Fruit fly (Drosophila melanogaster) ovary, adult (tissue): ENCODE results near the gene Socs16D.

Experiments
- CG17801 ChIP-seq: fragments of 200-800 bp; optimal IDR thresholded peaks from 2 replicates; lab custom pipeline; 2019; ENCODE audit warnings: missing biosample characterization, mild to moderate bottlenecking, missing genetic modification characterization, moderate library complexity; ENCODE audit not compliant: partially characterized antibody

The Socs16D gene

DNA sequence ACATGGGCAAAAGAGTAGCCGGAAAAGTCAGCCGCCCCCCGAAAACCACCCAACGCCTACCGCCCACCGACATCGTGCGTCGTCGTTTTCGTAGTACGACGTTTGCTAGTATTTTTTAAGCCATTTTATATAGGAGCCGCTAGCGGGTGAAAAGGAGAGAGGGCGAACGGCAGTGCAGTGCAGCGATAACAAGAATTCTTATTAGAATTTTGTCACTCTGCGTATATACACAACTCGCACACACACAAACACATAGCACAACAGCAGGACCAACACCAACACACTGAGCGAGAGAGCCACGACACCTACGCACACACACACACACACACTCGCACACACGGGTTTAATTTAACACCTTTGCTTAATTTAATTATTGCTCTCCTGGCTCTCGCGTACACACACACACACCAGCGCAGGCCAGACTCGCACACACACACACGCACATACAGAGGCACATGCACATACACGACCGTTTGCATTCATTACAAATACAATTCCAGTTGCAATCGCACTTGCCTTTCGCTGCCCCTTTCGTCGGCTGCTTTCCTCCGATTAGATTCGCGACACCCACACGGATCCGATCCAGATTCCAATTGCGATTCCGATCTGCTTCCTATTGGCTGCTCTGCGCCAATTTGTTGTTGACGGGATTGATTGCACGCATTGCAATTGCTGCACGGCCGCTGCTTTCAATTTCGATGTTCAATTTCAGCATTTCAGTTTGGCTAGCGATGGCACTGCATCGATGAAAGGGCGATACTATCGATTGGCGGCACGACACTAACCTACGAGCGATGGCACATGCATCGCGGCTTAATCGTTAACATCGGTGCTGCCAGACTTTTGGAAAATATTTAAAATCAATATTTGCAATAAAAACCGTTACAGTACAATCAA is at the start of gene Socs16D:
Gene Socs16D, minus strand, starts transcription at position 758 of the 897 bp plus-strand sequence.
- peak; percentile 61 for TF ChIP-seq CG17801 (GFP tag; lab: Kevin White, UChicago)

DNA sequence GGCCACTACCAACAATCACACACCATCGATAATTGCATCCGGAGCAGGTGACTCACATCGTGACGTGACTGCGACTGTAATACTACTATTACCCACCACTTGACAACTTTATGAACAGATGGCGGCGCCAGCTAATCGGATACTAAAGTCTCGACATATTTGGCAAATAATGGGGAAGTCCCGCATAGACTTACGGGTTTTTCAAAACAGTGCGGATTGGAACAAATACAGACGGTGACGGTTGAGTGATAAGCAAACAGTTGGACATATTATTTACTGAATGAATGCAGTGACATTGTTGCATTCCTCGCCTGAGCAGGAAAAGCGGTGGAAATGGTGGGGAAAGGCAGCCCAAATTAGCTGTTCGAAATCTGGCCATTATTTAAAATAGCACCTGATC is 49.2 kb upstream of the Socs16D start:
- no peak for TF ChIP-seq CG17801 (GFP tag; lab: Kevin White, UChicago)

DNA sequence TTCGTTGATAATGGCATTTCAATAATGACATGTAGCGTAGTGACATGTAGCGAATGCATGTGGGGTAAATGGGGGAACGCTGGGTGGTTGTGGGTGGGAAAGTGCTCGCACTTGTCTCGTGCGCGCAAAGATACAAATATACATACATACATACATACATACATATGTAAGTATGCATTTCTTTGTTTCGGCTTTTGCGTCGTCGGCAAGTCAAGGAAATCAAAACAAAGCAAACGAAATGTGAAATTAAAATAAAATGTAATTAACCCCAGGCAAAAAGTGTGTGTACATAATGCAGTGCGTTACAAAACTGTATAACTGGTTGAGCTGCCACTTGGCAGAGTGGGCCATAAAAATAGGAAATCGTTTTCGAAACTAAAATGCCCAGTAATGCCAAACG is 48.3 kb upstream of the Socs16D start:
- no peak for TF ChIP-seq CG17801 (GFP tag; lab: Kevin White, UChicago)

DNA sequence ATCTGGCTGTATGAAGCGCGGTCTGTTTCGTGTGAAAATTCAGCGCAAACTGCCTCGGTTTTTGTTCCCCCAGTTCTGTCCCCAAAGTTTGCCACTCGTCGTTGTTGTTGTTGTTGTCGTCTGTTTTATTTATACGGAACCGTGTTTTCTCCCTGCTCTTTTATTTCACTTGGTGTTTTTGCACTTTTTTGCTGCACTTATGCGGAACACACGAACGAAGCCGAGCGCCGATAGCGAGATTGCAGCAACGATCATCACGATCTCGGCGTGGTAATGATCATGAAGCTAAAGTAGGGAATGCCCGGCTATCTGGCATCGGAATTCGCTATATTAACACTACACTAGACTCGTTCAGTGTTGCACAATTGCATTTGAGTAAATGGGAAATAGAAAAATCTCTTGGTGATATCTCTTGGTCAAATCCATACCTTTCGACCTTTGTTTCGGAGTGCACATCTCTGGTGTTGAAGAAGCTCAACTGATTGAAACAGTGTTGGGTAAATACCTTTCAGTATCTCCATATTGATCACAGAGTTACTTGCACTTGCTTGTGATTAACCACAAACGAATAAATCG is 47.7 kb upstream of the Socs16D start:
- TF ChIP-seq CG17801 (GFP tag; lab: Kevin White, UChicago), result no peak

DNA sequence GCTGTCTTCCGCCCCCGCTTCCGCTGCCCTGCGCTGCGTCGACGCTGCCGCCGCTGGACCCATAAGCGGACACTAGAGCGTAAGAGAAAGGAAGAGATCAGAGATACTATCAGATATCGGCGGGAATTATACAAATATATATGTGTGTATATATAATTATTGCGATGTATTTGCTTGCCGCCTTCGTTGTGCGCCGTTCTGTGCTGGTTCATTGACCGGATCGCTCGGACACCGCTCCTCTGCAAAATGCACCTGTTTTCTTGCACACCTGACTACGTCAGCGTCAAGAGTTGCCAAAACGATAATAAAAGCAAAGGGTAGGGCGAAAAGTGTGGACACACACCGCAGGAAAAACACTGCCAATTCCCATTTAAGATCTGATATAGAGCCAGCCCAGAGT is 46.0 kb upstream of the Socs16D start:
- no peak for TF ChIP-seq CG17801 (GFP tag; lab: Kevin White, UChicago)

DNA sequence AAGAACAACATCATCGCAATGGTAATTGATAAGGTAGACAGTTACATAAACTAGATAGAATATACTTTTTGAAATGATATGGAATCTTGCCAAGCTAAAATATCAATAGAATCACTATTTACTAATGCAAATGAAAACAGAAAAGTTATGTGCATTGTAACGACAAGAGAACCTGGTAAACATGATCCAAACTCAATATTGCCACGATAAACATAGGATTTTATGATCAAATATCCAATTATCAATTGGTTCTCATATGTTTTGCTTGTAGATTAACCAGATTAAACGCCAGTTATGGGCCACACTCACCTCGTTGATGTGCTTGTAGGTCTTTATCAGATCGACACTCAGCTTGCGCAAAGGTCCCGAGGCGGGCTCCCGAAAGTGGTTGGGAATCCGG is 44.9 kb upstream of the Socs16D start:
- TF ChIP-seq CG17801 (GFP tag; lab: Kevin White, UChicago), result no peak

DNA sequence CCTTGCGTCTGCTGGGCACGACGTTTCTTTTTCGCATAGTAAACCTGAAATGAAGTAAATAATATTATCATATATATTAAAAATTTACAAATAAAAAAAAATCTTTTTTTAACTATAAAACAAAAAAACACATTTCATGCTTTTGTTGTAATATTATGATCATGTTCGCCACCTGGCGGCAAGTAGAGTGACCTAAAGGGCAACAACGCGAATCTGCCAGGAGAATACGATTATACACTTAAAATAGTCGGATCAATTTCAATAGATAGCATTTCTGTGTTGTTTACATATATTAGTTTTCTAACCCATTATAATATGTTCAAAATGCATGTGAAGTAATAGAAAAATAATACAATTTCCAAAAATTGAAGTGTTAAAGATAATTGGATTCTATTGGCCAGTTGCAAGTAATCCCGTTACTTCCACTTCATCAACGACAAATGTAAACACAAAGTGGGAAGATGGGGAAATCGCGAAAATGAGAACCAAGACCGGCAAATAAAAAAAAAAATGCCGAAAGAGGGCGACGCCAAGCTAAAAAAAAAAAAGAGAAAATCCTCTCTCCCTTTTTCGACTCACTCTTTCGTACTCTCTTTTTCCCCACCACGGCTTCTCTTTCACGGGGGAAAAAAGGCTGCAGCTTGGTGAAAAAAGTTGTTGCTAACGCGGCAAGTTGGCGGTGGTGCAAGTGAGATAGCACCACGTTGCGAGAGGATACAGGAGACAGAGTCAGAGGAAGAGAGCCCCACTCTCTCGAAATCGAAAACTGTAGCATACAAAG is 43.4 kb upstream of the Socs16D start:
- no peak for TF ChIP-seq CG17801 (GFP tag; lab: Kevin White, UChicago)

DNA sequence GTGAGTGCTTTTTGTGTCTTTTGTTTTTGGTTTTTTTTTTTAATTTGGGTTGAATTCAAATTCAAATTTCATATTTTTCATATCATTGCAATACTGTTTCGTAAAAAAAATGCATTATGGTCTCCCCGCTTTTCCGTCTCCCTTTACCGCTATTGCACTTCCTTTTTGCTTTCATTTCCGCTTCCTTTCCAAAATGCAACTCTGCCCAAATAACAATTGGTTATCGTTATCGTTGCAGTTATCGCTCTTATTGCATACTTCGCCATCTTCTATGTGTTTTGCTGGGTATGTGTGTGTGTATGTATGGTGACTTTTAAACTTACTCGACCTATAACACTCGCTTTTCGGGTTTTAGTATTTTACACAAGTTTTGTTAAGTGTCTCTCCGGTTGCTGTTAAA is 37.7 kb upstream of the Socs16D start:
- TF ChIP-seq CG17801 (GFP tag; lab: Kevin White, UChicago), result no peak

DNA sequence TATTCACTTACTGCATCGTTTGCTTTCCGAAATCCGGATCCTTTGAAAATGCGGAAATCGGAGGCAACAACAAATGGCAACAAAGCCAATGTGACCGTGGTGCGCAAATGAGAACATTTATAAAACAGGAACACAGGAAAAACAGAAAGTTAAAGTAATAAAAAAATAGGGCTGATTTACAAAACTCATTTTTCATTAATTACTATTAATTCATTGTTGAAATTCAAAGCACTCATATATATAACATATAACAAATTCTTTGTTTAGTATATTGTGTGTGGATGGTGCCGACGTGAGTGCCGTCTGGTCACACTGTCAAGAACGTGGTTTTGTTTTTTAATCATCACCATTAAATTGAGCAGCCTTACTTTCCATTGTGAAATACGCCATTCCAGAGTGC is 33.3 kb upstream of the Socs16D start, which contains the start of the genes Arp8 and CG6769:
Gene Arp8, minus strand, starts transcription at position 90 of the 400 bp plus-strand sequence.
Gene CG6769, plus strand, starts transcription at position 292 of the 400 bp plus-strand sequence.
- TF ChIP-seq CG17801 (GFP tag; lab: Kevin White, UChicago), result peak; percentile 54

DNA sequence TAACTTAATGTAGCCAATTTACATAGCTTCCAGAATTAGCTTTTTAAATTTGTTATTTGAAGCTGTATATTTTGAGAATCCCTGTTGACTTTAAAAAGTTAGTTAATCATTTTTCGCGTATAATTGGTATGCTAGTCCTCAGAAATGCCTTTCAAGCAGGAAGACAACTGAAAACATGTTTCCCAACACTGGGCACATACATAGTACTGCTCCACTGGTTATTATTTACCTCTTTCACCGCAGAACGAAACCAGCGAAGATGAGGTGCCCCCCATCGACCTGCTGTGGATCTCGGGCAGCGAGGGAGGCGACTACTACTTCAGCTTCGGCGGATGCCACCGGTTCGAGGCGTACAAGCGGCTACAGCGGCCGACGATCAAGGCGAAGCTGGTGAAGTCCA is 30.4 kb upstream of the Socs16D start:
- TF ChIP-seq CG17801 (GFP tag; lab: Kevin White, UChicago), result no peak

DNA sequence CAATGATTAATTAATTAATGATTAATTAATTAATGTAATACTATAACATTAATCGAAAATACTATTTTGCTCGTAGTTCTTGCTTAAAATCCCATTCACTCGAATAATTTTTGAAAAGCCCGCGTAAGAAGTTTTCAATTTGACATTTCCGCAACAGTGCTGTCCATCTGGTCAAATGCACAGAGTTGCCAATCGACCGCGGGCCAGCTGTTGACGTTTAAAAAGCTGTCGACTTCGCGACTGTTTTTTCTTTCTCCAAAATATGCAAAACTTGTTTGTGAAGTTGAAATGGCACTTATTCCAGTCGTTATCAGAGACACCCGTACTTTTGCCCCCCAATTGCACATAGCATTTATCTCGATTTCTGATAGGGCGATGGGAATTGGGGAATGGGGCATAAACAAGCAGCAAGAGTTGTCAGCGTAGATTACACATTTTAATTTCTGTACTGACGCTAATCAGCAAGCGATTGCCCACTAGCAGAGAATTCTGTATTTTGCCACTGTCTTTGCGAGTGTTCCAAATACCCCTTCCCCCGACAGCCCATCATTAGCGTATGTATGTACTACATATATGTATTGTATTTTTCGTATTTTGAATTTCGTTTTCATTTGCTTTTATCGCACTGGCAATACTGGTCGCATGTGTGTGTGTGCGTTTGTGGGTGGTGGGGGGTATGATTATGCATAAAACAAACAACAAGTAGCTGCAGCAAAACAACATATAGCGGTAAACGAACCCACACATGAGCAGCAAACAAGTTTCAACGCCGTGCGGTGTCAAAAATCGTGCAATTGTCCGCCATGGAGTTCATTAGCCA is 29.3 kb upstream of the Socs16D start, which contains the start of gene Srx:
Gene Srx, plus strand, starts transcription at position 517 of the 820 bp plus-strand sequence.
- TF ChIP-seq CG17801 (GFP tag; lab: Kevin White, UChicago), result peak; percentile 65

DNA sequence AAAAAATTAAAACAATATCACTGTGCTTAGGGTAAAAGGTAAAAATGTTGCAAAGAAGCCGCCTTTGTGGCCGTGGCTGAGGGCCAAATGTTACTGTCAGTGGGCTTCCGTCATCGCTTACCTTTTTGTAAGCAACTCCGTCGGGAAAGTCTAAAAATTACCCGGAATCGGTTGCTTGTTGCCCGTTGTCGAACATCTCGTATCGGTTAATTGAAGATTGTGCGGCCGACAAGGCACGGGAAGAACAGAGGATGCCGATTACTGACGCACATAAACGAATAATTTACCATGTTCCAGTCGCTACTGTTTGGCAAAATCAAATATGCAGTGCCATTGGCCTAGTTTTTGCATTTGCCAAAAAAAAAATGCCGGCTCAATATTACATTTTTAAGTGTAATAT is 28.7 kb upstream of the Socs16D start, which contains the start of gene Mco4:
Gene Mco4, minus strand, starts transcription at position 101 of the 400 bp plus-strand sequence.
- no peak for TF ChIP-seq CG17801 (GFP tag; lab: Kevin White, UChicago)

DNA sequence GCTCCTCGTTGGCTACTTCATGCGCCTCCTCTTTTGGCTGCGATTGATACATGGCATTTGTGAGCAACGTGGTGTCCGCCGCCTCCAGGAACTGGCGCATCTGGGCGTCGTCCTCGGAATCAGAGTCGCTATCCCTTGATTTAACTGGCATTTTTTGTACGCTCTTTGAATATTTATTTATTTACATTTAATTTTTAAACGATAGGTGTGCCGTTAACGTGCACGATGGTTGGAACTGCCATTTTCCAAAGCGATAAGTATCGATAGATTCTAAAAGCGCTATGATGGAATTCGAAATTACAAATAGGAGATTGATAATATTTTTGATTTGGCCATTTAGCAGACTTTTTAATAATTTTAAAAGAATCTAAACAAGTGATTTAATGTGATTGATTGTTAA is 25.1 kb upstream of the Socs16D start, which contains the start of gene CG32554:
Gene CG32554, minus strand, starts transcription at position 229 of the 400 bp plus-strand sequence.
- TF ChIP-seq CG17801 (GFP tag; lab: Kevin White, UChicago), result no peak

DNA sequence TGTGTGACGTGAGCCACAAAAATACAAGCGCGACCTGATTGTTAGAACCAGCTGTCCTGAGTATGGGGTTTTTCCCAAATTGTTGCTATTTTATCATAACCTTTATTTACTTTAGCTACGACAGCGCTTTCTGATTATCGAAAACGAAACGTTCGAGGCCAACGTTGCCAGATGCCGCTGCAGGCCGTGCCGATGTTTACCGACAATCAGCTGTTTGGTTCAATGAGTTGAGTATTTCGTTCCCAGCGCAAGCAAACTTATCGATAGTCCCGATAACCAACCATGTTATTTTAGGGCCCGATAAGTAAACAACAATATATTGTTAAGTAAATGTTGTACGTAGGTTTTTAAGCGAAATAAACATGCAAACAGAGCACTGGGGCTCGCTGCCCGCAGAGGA is 22.8 kb upstream of the Socs16D start, which contains the start of the genes CG15814 and Spt7:
Gene CG15814, minus strand, starts transcription at position 164 of the 400 bp plus-strand sequence.
Gene Spt7, plus strand, starts transcription at position 282 of the 400 bp plus-strand sequence.
- TF ChIP-seq CG17801 (GFP tag; lab: Kevin White, UChicago), result peak; percentile 63
